Fruit fly (Drosophila melanogaster) whole organism, larva: ENCODE results near the gene CG4115.

ENCODE experiments used
- noc ChIP-seq: fragments of 200-800 bp; sonication (Bioruptor generic); optimal IDR thresholded peaks from 3 replicates; lab custom pipeline; 2019; ENCODE audit warnings: missing biosample characterization, mild to moderate bottlenecking, missing genetic modification characterization, moderate library complexity

The CG4115 gene

DNA sequence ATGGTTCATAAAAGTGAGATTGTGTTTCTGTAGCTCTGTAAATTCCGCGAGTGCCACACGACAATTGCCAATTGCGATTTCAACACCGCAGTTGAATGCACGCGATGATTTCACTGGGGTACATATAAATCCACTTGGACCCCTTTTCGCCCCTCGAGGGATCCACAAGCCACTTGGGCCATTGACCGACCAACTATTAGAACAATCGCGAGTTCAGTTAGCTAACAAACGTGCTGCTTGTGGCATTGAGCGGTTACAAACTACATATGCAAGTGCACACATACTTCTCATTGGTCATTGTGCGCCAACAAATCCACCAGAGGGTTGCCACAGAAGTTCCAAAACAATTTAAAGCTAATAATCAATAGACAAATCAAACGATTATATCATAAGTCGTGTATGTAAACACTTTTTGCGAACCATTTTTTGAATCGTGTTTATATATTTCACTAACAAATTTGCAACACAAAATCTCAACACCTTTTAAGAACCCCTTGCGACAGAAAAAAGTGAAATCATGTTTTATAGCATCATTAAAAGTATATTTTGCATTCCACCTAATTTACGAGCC, 21.4 kb downstream of the CG4115 start:
- no peak for TF ChIP-seq noc

DNA sequence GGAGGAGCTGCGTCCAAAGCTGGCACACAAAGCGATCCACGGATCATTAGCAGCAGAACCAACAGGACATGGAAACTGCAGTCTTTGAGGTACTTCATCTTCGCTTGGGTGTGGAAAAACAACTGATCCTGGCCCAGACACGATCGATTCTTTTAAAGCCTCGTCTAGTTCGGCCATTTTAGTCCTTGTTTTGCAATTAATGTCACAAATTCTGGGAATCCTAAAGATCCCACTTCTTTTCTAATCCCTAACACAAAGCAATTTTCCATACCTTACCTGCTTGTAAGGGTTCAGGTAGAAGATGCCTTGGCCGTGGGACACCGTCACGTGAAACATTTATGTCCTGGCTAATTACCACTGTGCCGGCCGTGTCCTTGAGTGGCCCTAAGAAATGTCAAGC, 22.8 kb downstream of the CG4115 start, which contains the start of gene CG10035:
CG10035 (minus strand) TSS at position 129 of the 400 bp plus-strand sequence.
- TF ChIP-seq noc: no peak

DNA sequence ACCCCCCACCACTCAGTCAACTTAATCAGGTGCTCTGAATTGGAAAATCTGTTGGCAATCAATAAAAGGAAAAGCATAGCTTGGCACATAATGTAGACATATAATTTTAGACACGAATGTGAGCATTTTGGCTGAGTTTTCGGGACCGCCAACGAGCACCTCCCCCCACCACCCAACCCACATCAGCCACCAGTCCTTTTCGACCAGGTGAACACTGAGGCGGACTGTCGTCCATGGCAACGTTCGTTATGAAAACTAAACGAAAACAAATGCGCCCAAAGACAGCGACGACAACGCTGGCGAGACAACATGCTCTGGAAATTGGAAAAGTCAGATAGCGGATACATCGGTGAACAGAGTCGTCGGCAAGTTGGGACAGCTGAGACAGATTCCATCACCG, 23.2 kb downstream of the CG4115 start, which contains the start of gene GstD11:
GstD11 (plus strand) TSS at position 301 of the 400 bp plus-strand sequence.
- TF ChIP-seq noc: no peak

DNA sequence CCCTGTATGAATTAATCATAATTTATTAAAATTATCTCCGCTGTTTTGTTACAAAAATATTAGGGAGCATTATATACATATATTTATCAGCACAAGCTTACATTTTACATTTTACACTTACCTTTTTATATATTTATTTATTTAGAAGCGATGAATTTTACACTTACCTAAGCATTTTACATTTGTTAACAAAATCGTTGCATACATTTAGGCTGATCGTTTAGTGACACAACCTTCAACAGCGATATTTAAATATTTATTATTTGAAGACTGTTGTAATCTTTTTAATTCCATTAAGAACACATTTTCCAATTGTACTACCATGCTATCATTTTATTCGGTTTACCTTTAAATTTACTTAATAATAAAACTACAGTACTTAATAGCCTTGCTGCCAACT, 24.0 kb downstream of the CG4115 start:
- TF ChIP-seq noc: no peak

DNA sequence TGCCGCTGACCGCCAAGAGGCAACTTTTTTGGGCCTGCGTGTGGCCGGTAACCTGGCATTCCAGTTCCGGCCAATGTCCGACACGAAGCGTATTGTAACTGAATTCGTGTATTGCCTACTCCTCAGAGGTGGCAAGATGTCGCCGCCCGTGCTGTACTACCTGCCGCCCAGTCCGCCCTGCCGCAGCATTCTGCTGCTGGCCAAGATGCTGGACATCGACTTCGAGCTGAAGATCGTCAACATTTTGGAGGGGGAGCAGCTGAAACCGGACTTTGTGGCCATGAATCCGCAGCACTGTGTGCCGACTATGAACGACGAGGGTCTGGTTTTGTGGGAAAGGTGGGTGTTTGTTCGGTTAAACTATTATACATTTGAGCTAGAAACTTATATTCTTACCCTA, 24.5 kb downstream of the CG4115 start:
- no peak for TF ChIP-seq noc

DNA sequence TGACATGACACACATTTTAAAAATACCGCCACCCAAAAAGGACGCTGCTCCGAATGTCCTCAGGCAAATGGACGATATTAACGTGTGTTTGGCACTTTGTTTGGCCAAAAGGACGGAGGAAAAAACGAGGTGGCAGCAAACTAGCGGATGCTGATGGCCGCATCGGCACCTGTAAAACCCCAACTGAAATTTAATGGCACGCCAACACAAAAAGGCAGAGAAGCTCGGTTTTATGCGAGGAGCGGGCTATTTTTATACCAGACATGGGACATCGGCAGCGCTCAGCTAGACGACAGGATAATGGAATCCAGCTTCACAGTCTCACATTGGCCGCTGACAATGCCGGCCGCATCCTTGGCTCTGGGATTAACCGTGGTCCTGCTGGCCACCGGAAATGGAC, 26.1 kb downstream of the CG4115 start, which contains the start of gene Sol1:
Sol1 (plus strand) TSS at position 301 of the 400 bp plus-strand sequence.
- TF ChIP-seq noc: no peak

DNA sequence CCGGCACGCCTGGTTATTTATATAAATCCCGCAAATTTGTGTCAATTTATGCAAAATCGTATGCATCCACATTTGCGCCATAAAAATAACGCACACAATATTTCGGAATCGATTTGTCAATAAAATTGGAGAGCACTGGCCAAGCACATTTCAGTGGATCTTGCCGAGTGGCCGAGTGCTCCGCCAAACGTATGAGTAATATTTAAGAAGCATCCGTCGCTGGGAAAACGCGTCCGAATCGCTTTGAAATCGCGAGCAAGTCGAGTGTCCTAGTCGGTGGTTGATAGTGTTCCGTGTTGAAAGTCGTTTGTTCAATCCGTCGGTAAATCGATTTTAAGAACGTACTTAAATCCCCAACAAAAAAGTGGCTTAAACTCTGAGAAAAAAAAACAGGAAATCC, 27.2 kb downstream of the CG4115 start, which contains the start of gene CG33098:
CG33098 (plus strand) TSS at position 224 of the 400 bp plus-strand sequence.
- TF ChIP-seq noc: no peak

DNA sequence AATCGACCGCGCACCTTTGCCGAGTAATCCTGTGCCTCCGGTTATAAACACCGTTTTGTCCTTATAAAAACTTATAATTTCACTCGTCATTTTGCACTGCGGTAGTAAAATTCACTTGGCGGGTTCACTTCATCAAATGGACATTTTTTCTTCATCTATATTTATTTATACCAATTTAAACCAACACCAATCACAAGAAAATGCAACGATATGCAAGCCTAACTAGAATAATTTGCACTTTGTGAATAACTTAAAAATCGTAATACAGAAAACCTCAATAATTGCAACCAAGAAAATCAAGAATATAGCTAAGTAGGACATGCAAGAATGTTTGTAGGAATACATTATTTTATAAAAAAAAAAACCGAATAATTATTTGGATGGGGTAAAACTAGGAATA, 36.1 kb downstream of the CG4115 start, which contains the start of the genes CG10096 and CG10097:
CG10096 (minus strand) TSS at position 101 of the 400 bp plus-strand sequence.
CG10097 (minus strand) TSS at position 101 of the 400 bp plus-strand sequence.
- no peak for TF ChIP-seq noc

DNA sequence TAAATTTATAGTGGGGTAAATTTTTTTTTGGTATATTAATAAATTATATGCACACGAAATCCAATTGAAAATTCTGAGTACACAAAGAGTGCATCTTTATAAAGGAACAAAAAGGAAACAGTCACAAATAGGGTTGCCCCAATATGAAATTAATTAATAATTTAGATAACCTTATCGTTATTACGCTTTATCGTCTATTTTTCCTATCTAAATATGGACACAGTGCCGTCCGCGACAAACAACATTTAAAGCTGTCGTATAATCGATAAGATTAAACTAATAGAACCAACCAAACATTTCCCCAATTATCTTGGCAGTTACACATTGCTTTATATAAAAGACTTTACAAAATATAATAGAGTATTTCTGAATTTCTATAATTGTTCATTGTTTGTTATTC, 38.2 kb downstream of the CG4115 start:
- TF ChIP-seq noc: no peak

DNA sequence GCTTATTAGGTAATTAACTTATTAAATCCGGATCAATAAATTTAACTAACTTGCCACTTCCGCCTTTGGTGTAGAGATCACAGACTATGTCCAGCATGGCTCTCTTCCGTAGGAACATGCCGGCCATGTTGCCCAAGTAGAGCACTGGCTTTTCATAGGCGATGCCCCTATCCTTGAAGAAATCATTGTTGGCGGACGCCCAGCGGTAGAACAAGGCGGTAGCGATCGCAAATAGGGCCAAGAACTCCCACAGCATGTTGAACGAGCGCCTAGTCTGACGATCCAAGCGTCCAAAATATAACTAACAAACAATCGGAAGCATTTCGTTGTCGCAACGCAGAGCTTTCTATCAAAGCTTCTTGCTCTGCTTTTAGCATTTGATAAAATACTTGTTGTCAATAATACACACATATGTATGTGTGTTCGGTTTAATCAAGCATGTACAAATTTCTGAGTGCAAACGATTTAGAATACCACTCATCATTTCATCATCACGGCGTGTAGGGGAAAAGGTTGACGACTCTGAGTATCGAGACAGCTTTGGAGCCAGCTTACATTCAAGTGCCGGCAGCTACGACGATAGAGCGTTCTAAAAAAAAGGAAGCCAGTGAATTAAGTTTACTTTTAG, 38.9 kb downstream of the CG4115 start, which contains the start of gene Cyp9f3:
Cyp9f3 (minus strand) TSS at position 310 of the 628 bp plus-strand sequence.
- no peak for TF ChIP-seq noc

DNA sequence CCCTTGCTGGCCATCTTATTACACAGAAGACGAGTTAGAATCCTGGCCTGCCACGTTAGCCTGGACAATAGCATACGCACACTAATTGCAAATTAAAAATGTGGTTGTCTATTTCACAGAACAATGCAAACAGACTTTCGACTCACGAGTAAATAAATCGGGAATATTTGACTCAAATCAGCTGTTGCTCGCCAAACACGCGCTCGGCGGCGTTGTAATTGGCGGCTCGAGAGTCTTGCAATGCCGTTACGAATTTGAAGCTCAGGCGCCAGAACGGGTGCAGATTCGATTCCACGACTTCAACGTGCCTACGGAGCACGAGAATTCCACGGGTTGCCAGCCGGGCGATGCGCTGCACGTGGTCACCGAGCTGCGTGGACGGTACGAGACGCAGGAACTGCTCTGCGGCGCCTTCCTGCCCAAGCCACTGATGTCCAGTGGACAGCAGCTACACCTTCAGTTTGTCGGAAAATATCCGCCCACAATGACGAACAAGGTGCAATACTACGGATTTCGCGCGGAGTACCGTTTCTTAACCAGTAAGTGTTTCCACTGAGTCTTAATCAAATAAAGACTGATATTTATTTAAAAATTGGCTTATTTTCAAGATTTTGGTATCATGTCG, 42.0 kb downstream of the CG4115 start, which contains the start of gene DNAlig3:
DNAlig3 (minus strand) TSS at position 168 of the 625 bp plus-strand sequence.
- no peak for TF ChIP-seq noc

DNA sequence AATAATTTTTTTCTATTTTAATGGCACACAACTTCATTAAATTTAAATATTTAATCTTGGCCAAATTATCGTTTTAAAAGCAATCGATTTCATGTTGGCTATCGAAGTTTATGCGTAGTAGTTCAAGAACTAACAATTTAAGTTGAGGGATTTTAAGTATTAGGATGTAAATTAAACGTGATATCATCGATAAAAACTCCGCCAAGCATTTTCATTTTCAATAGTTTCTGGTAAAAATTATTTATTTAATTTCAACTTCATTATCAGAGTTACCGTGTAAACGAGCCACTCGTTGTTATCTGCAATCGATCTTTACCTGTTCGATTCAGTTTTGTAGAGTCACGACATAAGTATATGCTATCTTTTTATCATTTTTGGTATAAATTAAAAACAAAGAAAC, 43.1 kb downstream of the CG4115 start:
- TF ChIP-seq noc: peak; percentile 97

DNA sequence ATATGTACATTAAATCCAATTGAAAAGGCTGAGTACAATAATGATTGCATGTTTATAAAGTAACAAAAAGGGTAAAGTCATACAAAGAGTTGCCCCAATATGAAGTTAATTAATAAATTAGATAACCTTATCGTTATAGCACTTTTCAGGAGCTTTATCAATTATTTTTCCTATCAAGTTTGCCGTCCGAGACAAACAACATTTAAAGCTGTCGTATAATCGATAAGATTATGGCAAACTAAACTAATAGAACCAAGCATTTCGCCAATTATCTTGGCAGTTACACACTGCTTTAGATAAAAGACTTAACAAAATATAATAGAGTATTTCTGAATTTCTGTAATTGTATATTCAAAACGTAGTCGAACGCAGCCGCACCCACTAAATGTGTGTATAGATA, 45.3 kb downstream of the CG4115 start:
- no peak for TF ChIP-seq noc

DNA sequence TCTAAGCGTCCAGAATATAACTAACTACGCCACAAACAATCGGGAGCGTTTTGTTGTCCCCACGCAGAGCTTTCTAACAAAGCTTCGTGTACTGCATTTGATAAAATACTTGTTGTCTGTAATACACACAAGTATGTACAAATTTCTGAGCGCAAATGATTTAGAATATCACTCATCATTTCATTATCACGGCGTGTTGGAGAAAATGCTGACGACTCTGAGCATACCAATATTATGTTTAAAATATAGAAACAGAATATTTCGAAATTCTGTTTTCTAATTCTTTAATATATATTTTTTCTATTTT, 46.1 kb downstream of the CG4115 start, which contains the start of gene Cyp9f2:
Cyp9f2 (minus strand) TSS at position 101 of the 307 bp plus-strand sequence.
- no peak for TF ChIP-seq noc

DNA sequence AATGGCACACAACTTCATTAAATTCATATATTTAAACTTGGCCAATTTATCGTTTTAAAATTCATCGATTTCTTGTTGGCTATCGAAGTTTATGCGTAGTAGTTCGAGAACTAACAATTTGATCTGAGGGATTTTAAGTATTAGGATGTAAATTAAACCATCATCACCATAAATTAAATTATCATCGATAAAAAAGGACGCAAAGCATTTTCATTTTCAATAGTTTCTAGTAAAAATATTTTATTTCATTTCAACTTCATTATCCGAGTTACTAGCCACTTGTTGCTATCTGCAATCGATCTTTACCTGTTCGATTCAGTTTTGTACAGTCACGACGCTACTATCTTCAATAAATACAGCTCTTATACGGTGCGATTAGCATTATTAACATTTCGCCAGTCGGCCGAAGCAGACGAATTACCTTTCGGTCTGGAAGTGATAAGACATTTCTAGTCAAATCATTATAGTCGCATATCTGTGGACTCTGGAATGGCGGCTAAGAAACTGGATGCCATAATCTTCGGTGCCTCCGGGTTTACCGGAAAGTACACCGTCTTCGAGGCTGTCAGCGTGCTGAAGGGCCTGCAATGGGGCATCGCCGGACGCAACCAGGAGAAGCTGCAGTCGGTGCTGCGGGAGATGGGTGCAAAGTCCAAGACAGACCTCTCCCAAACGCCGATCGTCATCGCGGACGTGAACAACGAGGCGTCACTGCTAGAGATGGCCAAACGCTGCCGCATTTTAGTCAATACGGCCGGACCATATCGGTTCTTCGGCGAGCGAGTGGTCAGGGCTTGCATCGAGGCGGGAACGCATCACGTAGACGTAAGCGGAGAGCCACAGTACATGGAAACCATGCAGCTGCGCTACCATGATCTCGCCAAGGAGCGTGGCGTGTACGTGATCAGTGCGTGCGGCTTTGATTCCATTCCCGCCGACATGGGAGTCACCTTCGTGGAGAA, 46.7 kb downstream of the CG4115 start, which contains the start of gene CG5167:
CG5167 (plus strand) TSS at position 298 of the 962 bp plus-strand sequence.
- peak; percentile 68 for TF ChIP-seq noc

DNA sequence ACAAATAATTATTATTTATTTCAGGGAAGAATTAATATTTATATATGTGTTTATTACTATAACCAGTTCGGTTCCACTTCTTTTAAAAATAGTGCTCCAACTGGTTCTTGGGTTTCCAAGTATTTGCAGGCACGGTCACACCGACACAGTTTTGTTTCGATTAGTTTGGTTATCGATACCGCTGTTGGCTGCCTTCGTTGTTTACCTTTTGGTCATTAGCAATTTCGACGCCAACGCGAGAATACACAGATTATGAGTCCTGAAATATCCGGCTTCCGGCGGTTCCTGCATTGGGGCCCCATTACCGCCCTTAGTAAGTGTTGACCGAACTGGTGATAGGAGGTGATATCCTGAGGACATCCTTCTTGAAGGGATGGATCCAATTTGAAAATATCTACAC, 48.4 kb downstream of the CG4115 start, which contains the start of gene CG5196:
CG5196 (plus strand) TSS at position 157 of the 400 bp plus-strand sequence.
- TF ChIP-seq noc: peak; percentile 37
